Fruit fly (Drosophila melanogaster) whole organism, embryonic: ENCODE results near the gene Spt3.

Source experiments
- BtbVII ChIP-seq: fragments of 200-800 bp; sonication (Bioruptor generic); optimal IDR thresholded peaks from 3 replicates; lab custom pipeline; 2017; ENCODE audit warnings: missing biosample characterization, mild to moderate bottlenecking, missing genetic modification characterization
- Bteb2 ChIP-seq: fragments of 200-800 bp; sonication (Bioruptor generic); optimal IDR thresholded peaks from 2 replicates; lab custom pipeline; 2016; ENCODE audit warnings: missing biosample characterization, missing genetic modification characterization
- CG10654 ChIP-seq: fragments of 200-800 bp; sonication (Bioruptor generic); optimal IDR thresholded peaks from 2 replicates; lab custom pipeline; 2016; ENCODE audit warnings: missing biosample characterization, missing genetic modification characterization
- CG13296 ChIP-seq: fragments of 200-800 bp; sonication (Bioruptor generic); optimal IDR thresholded peaks from 3 replicates; lab custom pipeline; 2018; ENCODE audit warnings: missing biosample characterization, mild to moderate bottlenecking, missing genetic modification characterization
- CG14860 ChIP-seq: fragments of 200-800 bp; sonication (Bioruptor generic); IDR thresholded peaks from 3 replicates; pipeline ENCODE4 v1.3.6; 2022; ENCODE audit warnings: missing biosample characterization, missing genetic modification characterization; ENCODE audit not compliant: partially characterized antibody
- CG15011 ChIP-seq: fragments of 200-800 bp; sonication (Bioruptor generic); optimal IDR thresholded peaks from 3 replicates; lab custom pipeline; 2018; ENCODE audit warnings: missing biosample characterization, mild to moderate bottlenecking, missing genetic modification characterization
- CG15601 ChIP-seq: fragments of 200-800 bp; sonication (Bioruptor generic); optimal IDR thresholded peaks from 3 replicates; lab custom pipeline; 2019; ENCODE audit warnings: missing biosample characterization, mild to moderate bottlenecking, missing genetic modification characterization, moderate library complexity
- CG1603 ChIP-seq: fragments of 200-800 bp; sonication (Bioruptor generic); optimal IDR thresholded peaks from 2 replicates; lab custom pipeline; 2019; ENCODE audit warnings: missing biosample characterization, mild to moderate bottlenecking, missing genetic modification characterization, moderate library complexity
- CG16863 ChIP-seq: fragments of 200-800 bp; sonication (Bioruptor generic); optimal IDR thresholded peaks from 3 replicates; lab custom pipeline; 2016; ENCODE audit warnings: missing biosample characterization, missing genetic modification characterization
- CG17361 ChIP-seq: fragments of 200-800 bp; sonication (Bioruptor generic); IDR thresholded peaks from 3 replicates; pipeline ENCODE4 v1.3.6; 2022; ENCODE audit warnings: missing biosample characterization, missing genetic modification characterization
- CG17829 ChIP-seq: fragments of 200-800 bp; optimal IDR thresholded peaks from 2 replicates; lab custom pipeline; 2019; ENCODE audit warnings: missing biosample characterization, mild to moderate bottlenecking, missing genetic modification characterization, moderate library complexity
- CG2129 ChIP-seq: fragments of 200-800 bp; sonication (Bioruptor generic); IDR thresholded peaks from 2 replicates; pipeline ENCODE4 v1.3.6; 2022; ENCODE audit warnings: missing biosample characterization, missing genetic modification characterization; ENCODE audit not compliant: partially characterized antibody
- CG3065 ChIP-seq: fragments of 200-800 bp; sonication (Bioruptor generic); optimal IDR thresholded peaks from 2 replicates; lab custom pipeline; 2016; ENCODE audit warnings: missing biosample characterization, missing genetic modification characterization
- CG3281 ChIP-seq: fragments of 200-800 bp; sonication (Bioruptor generic); optimal IDR thresholded peaks from 3 replicates; lab custom pipeline; 2017; ENCODE audit warnings: missing biosample characterization, mild to moderate bottlenecking, missing genetic modification characterization
- CG4282 ChIP-seq: fragments of 200-800 bp; sonication (Bioruptor generic); optimal IDR thresholded peaks from 2 replicates; lab custom pipeline; 2016; ENCODE audit warnings: missing biosample characterization, missing genetic modification characterization
- CG4328 ChIP-seq: fragments of 200-800 bp; sonication (Bioruptor generic); optimal IDR thresholded peaks from 3 replicates; lab custom pipeline; 2017; ENCODE audit warnings: missing biosample characterization, missing genetic modification reagents, missing genetic modification characterization
- CG4730 ChIP-seq: fragments of 200-800 bp; sonication (Bioruptor generic); IDR thresholded peaks from 2 replicates; pipeline ENCODE4 v1.3.6; 2022; ENCODE audit warnings: missing biosample characterization, missing genetic modification characterization
- CG4820 ChIP-seq: fragments of 200-800 bp; sonication (Bioruptor generic); optimal IDR thresholded peaks from 3 replicates; lab custom pipeline; 2016; ENCODE audit warnings: missing biosample characterization, missing genetic modification characterization
- CG6254 ChIP-seq: fragments of 200-800 bp; sonication (Bioruptor generic); optimal IDR thresholded peaks from 3 replicates; lab custom pipeline; 2017; ENCODE audit warnings: mild to moderate bottlenecking, missing biosample characterization, missing genetic modification reagents, missing genetic modification characterization
- CG7745 ChIP-seq: fragments of 200-800 bp; sonication (Bioruptor generic); optimal IDR thresholded peaks from 2 replicates; lab custom pipeline; 2018; ENCODE audit warnings: missing biosample characterization, mild to moderate bottlenecking, missing genetic modification characterization, moderate library complexity
- CG7786 ChIP-seq: fragments of 200-800 bp; sonication (Bioruptor generic); optimal IDR thresholded peaks from 2 replicates; lab custom pipeline; 2016; ENCODE audit warnings: missing biosample characterization, missing genetic modification characterization
- CG8359 ChIP-seq: fragments of 200-800 bp; sonication (Bioruptor generic); optimal IDR thresholded peaks from 2 replicates; lab custom pipeline; 2017; ENCODE audit warnings: missing biosample characterization, mild to moderate bottlenecking, missing genetic modification characterization, borderline replicate concordance
- CG8478 ChIP-seq: fragments of >200 bp; optimal IDR thresholded peaks from 2 replicates; lab custom pipeline; 2018
- CG8765 ChIP-seq: fragments of 200-800 bp; sonication (Bioruptor generic); IDR thresholded peaks from 2 replicates; pipeline ENCODE4 v1.3.6; 2022; ENCODE audit warnings: missing biosample characterization, missing genetic modification characterization
- CG8944 ChIP-seq: fragments of 200-800 bp; sonication (Bioruptor generic); optimal IDR thresholded peaks from 3 replicates; lab custom pipeline; 2016; ENCODE audit warnings: missing biosample characterization, missing genetic modification characterization
- CG9817 ChIP-seq: fragments of 200-800 bp; sonication (Bioruptor generic); optimal IDR thresholded peaks from 2 replicates; lab custom pipeline; 2018; ENCODE audit warnings: missing biosample characterization, mild to moderate bottlenecking, missing genetic modification characterization, moderate library complexity
- CTCF ChIP-seq: fragments of 200-800 bp; sonication (Bioruptor generic); optimal IDR thresholded peaks from 2 replicates; lab custom pipeline; 2017; ENCODE audit warnings: missing biosample characterization, mild to moderate bottlenecking, missing genetic modification characterization, moderate library complexity
- CoRest ChIP-seq: fragments of 200-800 bp; sonication (Bioruptor generic); optimal IDR thresholded peaks from 3 replicates; lab custom pipeline; 2018; ENCODE audit warnings: missing biosample characterization, mild to moderate bottlenecking, missing genetic modification characterization, moderate library complexity
- H15 ChIP-seq: fragments of 200-800 bp; sonication (Bioruptor generic); IDR thresholded peaks from 3 replicates; pipeline ENCODE4 v1.3.6; 2022; ENCODE audit warnings: missing biosample characterization, missing genetic modification characterization
- Hmr ChIP-seq: fragments of 200-800 bp; sonication (Bioruptor generic); optimal IDR thresholded peaks from 3 replicates; lab custom pipeline; 2017; ENCODE audit warnings: mild to moderate bottlenecking, missing biosample characterization, missing genetic modification reagents, missing genetic modification characterization
- Mad ChIP-seq: fragments of 200-800 bp; sonication (Bioruptor generic); optimal IDR thresholded peaks from 2 replicates; lab custom pipeline; 2016; ENCODE audit warnings: missing biosample characterization, missing genetic modification characterization
- Neu2 ChIP-seq: fragments of 200-800 bp; sonication (Bioruptor generic); optimal IDR thresholded peaks from 3 replicates; lab custom pipeline; 2016; ENCODE audit warnings: missing biosample characterization, missing genetic modification characterization, borderline replicate concordance
- Opbp ChIP-seq: fragments of 200-800 bp; sonication (Bioruptor generic); IDR thresholded peaks from 3 replicates; pipeline ENCODE4 v1.3.6; 2022; ENCODE audit warnings: missing biosample characterization, missing genetic modification characterization; ENCODE audit not compliant: partially characterized antibody
- Poxn ChIP-seq: fragments of 200-800 bp; sonication (Bioruptor generic); IDR thresholded peaks from 2 replicates; pipeline ENCODE4 v1.3.6; 2022; ENCODE audit warnings: missing biosample characterization, missing genetic modification characterization
- Side ChIP-seq: fragments of 200-800 bp; sonication (Bioruptor generic); optimal IDR thresholded peaks from 2 replicates; lab custom pipeline; 2016; ENCODE audit warnings: missing biosample characterization, missing genetic modification characterization
- Tbp ChIP-seq: fragments of >200 bp; optimal IDR thresholded peaks from 2 replicates; lab custom pipeline; 2018; ENCODE audit warnings: missing biosample characterization, missing genetic modification characterization
- Trl ChIP-seq, 3 experiments: fragments of >200 bp in 2 of 3; fragments of 200-800 bp in 1 of 3; sonication (Bioruptor generic) in 1 of 3; optimal IDR thresholded peaks; 2 replicates in 1 of 3; 3 replicates in 2 of 3; lab custom pipeline; 2016 to 2017; ENCODE audit warnings: missing biosample characterization in 1 of 3, missing genetic modification characterization in 1 of 3
- YL-1 ChIP-seq: fragments of 200-800 bp; sonication (Bioruptor generic); optimal IDR thresholded peaks from 3 replicates; lab custom pipeline; 2017; ENCODE audit warnings: missing biosample characterization, mild to moderate bottlenecking, missing genetic modification characterization
- crc ChIP-seq: fragments of 200-800 bp; sonication (Bioruptor generic); optimal IDR thresholded peaks from 2 replicates; lab custom pipeline; 2016; ENCODE audit warnings: missing biosample characterization, missing genetic modification characterization
- da ChIP-seq: fragments of 200-800 bp; sonication (Bioruptor generic); optimal IDR thresholded peaks from 2 replicates; lab custom pipeline; 2016; ENCODE audit warnings: missing biosample characterization, missing genetic modification characterization
- dysf ChIP-seq: fragments of 200-800 bp; sonication (Bioruptor generic); IDR thresholded peaks from 3 replicates; pipeline ENCODE4 v1.3.6; 2022; ENCODE audit warnings: missing biosample characterization, missing genetic modification characterization
- fd102C ChIP-seq: fragments of 200-800 bp; sonication (Bioruptor generic); optimal IDR thresholded peaks from 2 replicates; lab custom pipeline; 2018; ENCODE audit warnings: missing biosample characterization, mild to moderate bottlenecking, missing genetic modification characterization, moderate library complexity
- fd96Cb ChIP-seq: fragments of 200-800 bp; sonication (Bioruptor generic); optimal IDR thresholded peaks from 2 replicates; lab custom pipeline; 2018; ENCODE audit warnings: missing biosample characterization, mild to moderate bottlenecking, missing genetic modification characterization, moderate library complexity
- fu2 ChIP-seq: fragments of 200-800 bp; sonication (Bioruptor generic); optimal IDR thresholded peaks from 2 replicates; lab custom pipeline; 2016; ENCODE audit warnings: missing biosample characterization, missing genetic modification characterization
- pnt ChIP-seq: fragments of 200-800 bp; sonication (Bioruptor generic); optimal IDR thresholded peaks from 3 replicates; lab custom pipeline; 2016; ENCODE audit warnings: missing biosample characterization, missing genetic modification characterization
- prd ChIP-seq, 3 experiments: fragments of >200 bp in 2 of 3; fragments of 200-800 bp in 1 of 3; sonication (Bioruptor generic) in 1 of 3; optimal IDR thresholded peaks in 2 of 3; IDR thresholded peaks in 1 of 3; 2 replicates in 2 of 3; 3 replicates in 1 of 3; pipeline versions ENCODE4 v1.3.6 to Lab custom; 2017 to 2022; ENCODE audit warnings: missing biosample characterization in 1 of 3, missing genetic modification characterization in 1 of 3
- ro ChIP-seq: fragments of 200-800 bp; sonication (Bioruptor generic); IDR thresholded peaks from 2 replicates; pipeline ENCODE4 v1.3.6; 2022; ENCODE audit warnings: missing biosample characterization, missing genetic modification characterization
- shn ChIP-seq: fragments of 200-800 bp; sonication (Bioruptor generic); optimal IDR thresholded peaks from 3 replicates; lab custom pipeline; 2016; ENCODE audit warnings: missing biosample characterization, missing genetic modification characterization
- slou ChIP-seq: fragments of 200-800 bp; sonication (Bioruptor generic); optimal IDR thresholded peaks from 3 replicates; lab custom pipeline; 2016; ENCODE audit warnings: missing biosample characterization, missing genetic modification characterization

Gene Spt3

dm6 chr3R:12010202-12010824 is 6.6 kb upstream of the Spt3 start, which contains the start of the genes KLHL18 and GCC185 (continued):
- TF ChIP-seq CG14860 (GFP tag; lab: Robert Waterston, UW) (peak; percentile 84), CG8478 (lab: Kevin White, UChicago) (no peak), CG3281 (GFP tag; lab: Kevin White, UChicago) (peak; percentile 47), CG16863 (GFP tag; lab: Kevin White, UChicago) (peak; percentile 49), CG4730 (peak; percentile 56; the same call in 1 of the 2 replicates), CG15601 (peak; percentile 92), Hmr (GFP tag; lab: Kevin White, UChicago) (peak; percentile 62), crc (GFP tag; lab: Kevin White, UChicago) (no peak), CG4820 (GFP tag; lab: Kevin White, UChicago) (peak; percentile 76), fd96Cb (peak; percentile 79), Bteb2 (peak; percentile 55), Trl (optimal IDR thresholded peaks at IDR 0.05; lab: Kevin White, UChicago) (no peak), Trl (GFP tag; optimal IDR thresholded peaks at IDR 0.05; lab: Kevin White, UChicago) (peak; percentile 39), H15 (GFP tag; lab: Robert Waterston, UW) (peak; percentile 55; the same call in 1 of the 3 replicates), CG10654 (GFP tag; lab: Kevin White, UChicago) (peak; percentile 79), YL-1 (peak; percentile 62), Neu2 (GFP tag; lab: Kevin White, UChicago) (no peak), ro (GFP tag; lab: Robert Waterston, UW) (peak; percentile 56), CG9817 (tag; lab: Kevin White, UChicago) (peak; percentile 88), dysf (GFP tag; lab: Robert Waterston, UW) (peak; percentile 84), CG2129 (peak; percentile 56), prd (optimal IDR thresholded peaks at IDR 0.05; lab: Kevin White, UChicago) (no peak), prd (GFP tag; IDR thresholded peaks at IDR 0.05; lab: Robert Waterston, UW) (peak; percentile 89), pnt (GFP tag; lab: Kevin White, UChicago) (peak; percentile 60), CG3065 (peak; percentile 69), da (GFP tag; lab: Kevin White, UChicago) (no peak), CG4328 (GFP tag; lab: Kevin White, UChicago) (peak; percentile 13), CTCF (GFP tag; lab: Kevin White, UChicago) (no peak), slou (GFP tag; lab: Kevin White, UChicago) (peak; percentile 65), shn (GFP tag; lab: Kevin White, UChicago) (peak; percentile 47), CG4282 (peak; percentile 22), CG17361 (GFP tag; lab: Robert Waterston, UW) (peak; percentile 92), Side (GFP tag; lab: Kevin White, UChicago) (peak; percentile 17), Tbp (GFP tag; lab: Kevin White, UChicago) (no peak), Mad (peak; percentile 65), Poxn (GFP tag; lab: Robert Waterston, UW) (peak; percentile 16; the same call in 1 of the 2 replicates), CG6254 (GFP tag; lab: Kevin White, UChicago) (peak; percentile 2), CG13296 (no peak), CG17829 (peak; percentile 79), CG8944 (GFP tag; lab: Kevin White, UChicago) (peak; percentile 60), CoRest (tag; lab: Kevin White, UChicago) (peak; percentile 90), CG8765 (GFP tag; lab: Robert Waterston, UW) (peak; percentile 58; the same call in 1 of the 2 replicates), fd102C (GFP tag; lab: Kevin White, UChicago) (no peak), fu2 (peak; percentile 31), CG8359 (GFP tag; lab: Kevin White, UChicago) (no peak), CG15011 (GFP tag; lab: Kevin White, UChicago) (no peak), CG1603 (no peak), CG7745 (tag; lab: Kevin White, UChicago) (no peak), Opbp (peak; percentile 69; the same call in 2 of the 3 replicates), BtbVII (GFP tag; lab: Kevin White, UChicago) (peak; percentile 16), CG7786 (GFP tag; lab: Kevin White, UChicago) (peak; percentile 44)
